Worm (Caenorhabditis elegans) whole organism, mixed stage, embryonic: ENCODE data around the gene acdh-13.

Experiments used
- M03D4.4 ChIP-seq: sonication (generic microtip); optimal IDR thresholded peaks from 2 replicates; lab custom pipeline; 2017; ENCODE audit warnings: mild to moderate bottlenecking, missing genetic modification characterization, missing compliant biosample characterization
- ceh-83 ChIP-seq: fragments of 200-800 bp; sonication (Bioruptor generic); optimal IDR thresholded peaks from 2 replicates; lab custom pipeline; 2018; ENCODE audit warnings: mild to moderate bottlenecking, missing genetic modification characterization, missing compliant biosample characterization
- elt-1 ChIP-seq: sonication (generic microtip); optimal IDR thresholded peaks from 2 replicates; lab custom pipeline; 2017; ENCODE audit warnings: missing genetic modification characterization, mild to moderate bottlenecking, missing compliant biosample characterization, antibody characterized with exemption, moderate library complexity, borderline replicate concordance; ENCODE audit not compliant: insufficient read depth
- elt-3 ChIP-seq: fragments of 150-350 bp; optimal IDR thresholded peaks from 2 replicates; lab custom pipeline; 2014; ENCODE audit warnings: missing biosample characterization, missing genetic modification characterization
- lin-13 ChIP-seq: fragments of 150-350 bp; optimal IDR thresholded peaks from 2 replicates; lab custom pipeline; 2014; ENCODE audit warnings: missing biosample characterization, missing genetic modification characterization
- mep-1 ChIP-seq: fragments of 150-350 bp; optimal IDR thresholded peaks from 2 replicates; lab custom pipeline; 2017; ENCODE audit warnings: missing biosample characterization, missing genetic modification reagents, missing genetic modification characterization, inconsistent platforms
- nhr-237 ChIP-seq: fragments of 150-350 bp; optimal IDR thresholded peaks from 2 replicates; lab custom pipeline; 2014; ENCODE audit warnings: missing biosample characterization, missing genetic modification characterization
- pha-4 ChIP-seq: fragments of 150-350 bp; optimal IDR thresholded peaks from 2 replicates; lab custom pipeline; 2018; ENCODE audit warnings: missing biosample characterization, missing genetic modification reagents, missing genetic modification characterization
- tbx-8 ChIP-seq: fragments of 200-800 bp; sonication (Bioruptor generic); optimal IDR thresholded peaks from 2 replicates; lab custom pipeline; 2018; ENCODE audit warnings: mild to moderate bottlenecking, missing genetic modification characterization, moderate library complexity, missing compliant biosample characterization
- unc-120 ChIP-seq: sonication (generic microtip); optimal IDR thresholded peaks from 2 replicates; lab custom pipeline; 2017; ENCODE audit warnings: missing genetic modification characterization, missing compliant biosample characterization; ENCODE audit not compliant: poor library complexity, severe bottlenecking
- unc-62 ChIP-seq: fragments of 150-350 bp; optimal IDR thresholded peaks from 2 replicates; lab custom pipeline; 2014; ENCODE audit warnings: missing biosample characterization, missing genetic modification reagents, missing genetic modification characterization
- ztf-11 ChIP-seq: fragments of 150-350 bp; optimal IDR thresholded peaks from 2 replicates; lab custom pipeline; 2014; ENCODE audit warnings: missing biosample characterization, missing genetic modification characterization

ce11 chrIV:8451709-8452248 lies 46.8 kb downstream of the acdh-13 start, which contains the start of gene eppl-1:
- TF ChIP-seq mep-1 (tag; lab: Kevin White, UChicago) (no peak), lin-13 (no peak), tbx-8 (no peak), elt-1 (tag; lab: Kevin White, UChicago) (no peak), ztf-11 (tag; lab: Kevin White, UChicago) (no peak), ceh-83 (no peak), unc-62 (GFP tag; lab: Kevin White, UChicago) (no peak), pha-4 (no peak), unc-120 (no peak), M03D4.4 (tag; lab: Kevin White, UChicago) (no peak), nhr-237 (tag; lab: Kevin White, UChicago) (no peak), elt-3 (tag; lab: Kevin White, UChicago) (no peak)
